Worm (Caenorhabditis elegans): Measurements from ENCODE around the gene fbxb-116.
"Not testable (repeated sequence)": the region's sequence is repeated elsewhere in the genome, so short reads cannot be mapped to it uniquely, and the experiment has no call there.

The fbxb-116 gene

ce11 chrV:19253520-19253919 is 20.0 kb downstream of the fbxb-116 start, which contains the start of gene F21D9.4:
Gene F21D9.4, plus strand, starts transcription at chrV:19253820.
- TF ChIP-seq dmd-4 (tag; optimal IDR thresholded peaks at IDR 0.05) (no peak), aly-2 (tag; optimal IDR thresholded peaks at IDR 0.05) (no peak), egl-27 (tag; optimal IDR thresholded peaks at IDR 0.05) (no peak), lin-11 (tag; optimal IDR thresholded peaks at IDR 0.05) (no peak), nhr-21 (tag; optimal IDR thresholded peaks at IDR 0.05) (no peak), ztf-4 (tag; optimal IDR thresholded peaks at IDR 0.05) (no peak), peb-1 (tag; optimal IDR thresholded peaks at IDR 0.05) (no peak)

- no peak for TF ChIP-seq nhr-25 (tag; optimal IDR thresholded peaks at IDR 0.05)
- TF ChIP-seq nhr-21 (tag; optimal IDR thresholded peaks at IDR 0.05) = no peak
- no peak for TF ChIP-seq unc-39 (tag; optimal IDR thresholded peaks at IDR 0.05)
These were observed 24.1 kb downstream of the fbxb-116 start, which contains the start of gene F21D9.3 for ce11 chrV:19257653-19258052. Gene F21D9.3, minus strand, starts transcription at chrV:19257753.

- TF ChIP-seq nhr-12 (tag; optimal IDR thresholded peaks at IDR 0.05) (no peak), unc-62 (GFP tag; optimal IDR thresholded peaks at IDR 0.05) (no peak), nhr-237 (tag; optimal IDR thresholded peaks at IDR 0.05) (no peak), fos-1 (tag; optimal IDR thresholded peaks at IDR 0.05) (no peak), zag-1 (tag; optimal IDR thresholded peaks at IDR 0.05) (no peak)
These were observed 25.8 kb downstream of the fbxb-116 start for ce11 chrV:19259403-19259802.

- TF ChIP-seq nhr-21 (tag; optimal IDR thresholded peaks at IDR 0.05) = no peak
- no peak for TF ChIP-seq lin-13 (GFP tag; optimal IDR thresholded peaks at IDR 0.05)
- no peak for TF ChIP-seq mbf-1 (tag; optimal IDR thresholded peaks at IDR 0.05)
- TF ChIP-seq fos-1 (tag; optimal IDR thresholded peaks at IDR 0.05) = no peak
- no peak for TF ChIP-seq unc-55 (GFP tag; optimal IDR thresholded peaks at IDR 0.05)
- no peak for TF ChIP-seq sma-3 (GFP tag; optimal IDR thresholded peaks at IDR 0.05)
- no peak for TF ChIP-seq F13H6.1 (tag; optimal IDR thresholded peaks at IDR 0.05)
- TF ChIP-seq blmp-1 (tag; optimal IDR thresholded peaks at IDR 0.05; ENCODE audit: insufficient read depth) = no peak
- TF ChIP-seq nhr-25 (tag; optimal IDR thresholded peaks at IDR 0.05) = no peak
- TF ChIP-seq nhr-12 (tag; optimal IDR thresholded peaks at IDR 0.05) = no peak
- TF ChIP-seq elt-3 (tag; optimal IDR thresholded peaks at IDR 0.05) = no peak
- TF ChIP-seq unc-39 (tag; optimal IDR thresholded peaks at IDR 0.05) = no peak
- no peak for TF ChIP-seq ceh-16 (tag; optimal IDR thresholded peaks at IDR 0.05)
These were observed 27.1 kb downstream of the fbxb-116 start for ce11 chrV:19260686-19261085.

DNA sequence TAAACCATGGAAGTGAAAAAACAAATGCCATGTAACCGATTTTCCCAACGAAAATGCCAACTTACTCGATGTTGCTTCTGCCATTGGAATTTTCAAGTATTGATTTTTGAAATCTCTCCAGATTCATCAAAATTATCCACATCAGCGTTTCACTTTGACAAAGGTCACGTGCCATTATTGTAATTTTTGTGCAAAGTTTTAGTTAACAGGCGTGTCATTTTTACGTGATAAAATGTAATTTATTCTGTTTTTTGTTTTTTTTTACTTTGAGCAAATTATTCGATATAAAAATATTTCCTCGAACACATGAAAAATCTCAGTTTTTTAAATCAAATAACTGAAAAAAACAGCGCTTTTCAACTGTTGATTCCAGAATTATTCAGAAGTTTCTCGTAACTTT is 28.8 kb downstream of the fbxb-116 start, which contains the start of gene F21D9.2:
F21D9.2 (minus strand) TSS at position 101 of the 400 bp plus-strand sequence.
- TF ChIP-seq unc-55 (GFP tag; optimal IDR thresholded peaks at IDR 0.05) = no peak
- TF ChIP-seq zag-1 (tag; optimal IDR thresholded peaks at IDR 0.05) = no peak
- no peak for TF ChIP-seq ztf-11 (tag; optimal IDR thresholded peaks at IDR 0.05)
- no peak for TF ChIP-seq nhr-77 (tag; optimal IDR thresholded peaks at IDR 0.05)
- no peak for TF ChIP-seq lin-39 (tag; optimal IDR thresholded peaks at IDR 0.05)
- no peak for TF ChIP-seq ama-1 (optimal IDR thresholded peaks at IDR 0.05)
- no peak for TF ChIP-seq nhr-21 (tag; optimal IDR thresholded peaks at IDR 0.05)
- TF ChIP-seq elt-1 (tag; optimal IDR thresholded peaks at IDR 0.05) = no peak
- no peak for TF ChIP-seq ztf-4 (tag; optimal IDR thresholded peaks at IDR 0.05)
- TF ChIP-seq ceh-16 (tag; optimal IDR thresholded peaks at IDR 0.05) = no peak
- TF ChIP-seq unc-62 (GFP tag; optimal IDR thresholded peaks at IDR 0.05) = no peak
- no peak for TF ChIP-seq nhr-129 (tag; optimal IDR thresholded peaks at IDR 0.05)
- TF ChIP-seq sma-9 (GFP tag; optimal IDR thresholded peaks at IDR 0.05) = no peak
- TF ChIP-seq sma-9 (tag; optimal IDR thresholded peaks at IDR 0.05) = no peak
- TF ChIP-seq sem-4 (tag; optimal IDR thresholded peaks at IDR 0.05) = no peak
- TF ChIP-seq elt-3 (tag; optimal IDR thresholded peaks at IDR 0.05) = no peak
- TF ChIP-seq C34F6.9 (tag; optimal IDR thresholded peaks at IDR 0.05) = no peak
- TF ChIP-seq nhr-11 (tag; optimal IDR thresholded peaks at IDR 0.05) = no peak
- TF ChIP-seq crh-2 (tag; optimal IDR thresholded peaks at IDR 0.05) = no peak
- TF ChIP-seq nhr-25 (tag; optimal IDR thresholded peaks at IDR 0.05) = no peak

DNA sequence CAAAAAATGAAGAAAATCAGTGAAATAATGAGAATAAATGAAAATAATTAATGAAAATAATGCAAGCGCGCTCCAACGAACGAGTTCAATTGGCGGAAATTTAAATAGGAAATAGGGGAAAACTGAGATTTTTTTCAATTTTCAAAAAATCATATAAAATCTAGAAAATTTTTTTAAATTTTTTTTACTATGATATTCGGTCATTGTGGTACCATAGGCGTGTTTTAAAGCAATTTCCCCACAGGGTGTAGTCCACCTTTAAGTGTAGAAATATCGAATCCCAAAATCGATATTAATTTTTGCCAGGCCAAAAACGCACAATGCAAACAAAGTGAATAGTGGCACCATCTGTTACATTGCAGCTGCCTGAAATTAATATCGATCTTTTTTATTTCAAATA is 30.6 kb downstream of the fbxb-116 start, which contains the start of gene F21D9.1:
F21D9.1 (plus strand) TSS at position 301 of the 400 bp plus-strand sequence.
- not testable (repeated sequence) for TF ChIP-seq ZK546.5, nhr-23, R02D3.7 (tag; optimal IDR thresholded peaks at IDR 0.05)

Measured in whole organism, L2 larva.